Fruit fly (Drosophila melanogaster) whole organism, adult: ENCODE results near the gene noc.

Source experiments
- cic ChIP-seq: fragments of 200-800 bp; sonication (Bioruptor generic); optimal IDR thresholded peaks from 2 replicates; lab custom pipeline; 2017; ENCODE audit warnings: missing biosample characterization, mild to moderate bottlenecking, missing genetic modification characterization, moderate library complexity
- kay ChIP-seq: fragments of 200-800 bp; sonication (Bioruptor generic); peaks from one replicate; lab custom pipeline; 2016; ENCODE audit warnings: missing biosample characterization, missing genetic modification characterization, borderline replicate concordance
- pad ChIP-seq: fragments of 200-800 bp; sonication (Bioruptor generic); optimal IDR thresholded peaks from 3 replicates; lab custom pipeline; 2017; ENCODE audit warnings: missing biosample characterization, missing genetic modification characterization, mild to moderate bottlenecking, moderate library complexity, missing genetic modification reagents

DNA sequence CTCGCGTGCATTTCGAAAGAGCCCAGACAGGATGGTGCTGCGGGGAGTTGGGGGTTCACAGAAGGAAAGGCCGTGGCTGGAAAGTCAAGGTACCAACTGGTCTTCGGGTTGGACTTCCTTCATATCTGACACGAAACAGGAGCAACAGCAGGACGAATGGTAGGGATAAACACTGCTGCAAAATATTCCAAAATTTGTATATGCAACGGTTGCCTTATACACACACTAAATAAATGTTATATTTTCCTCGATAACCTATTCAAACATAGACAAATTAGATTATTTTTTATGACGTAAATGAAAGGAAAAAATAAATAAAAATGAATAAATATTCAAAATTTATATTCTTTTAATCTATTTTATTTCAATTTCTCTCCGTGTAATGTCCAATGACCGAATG, 20.9 kb upstream of the noc start:
- TF ChIP-seq kay (GFP tag; lab: Kevin White, UChicago) (no peak), cic (GFP tag; lab: Kevin White, UChicago) (no peak), pad (GFP tag; lab: Kevin White, UChicago) (no peak)
